Fruit fly (Drosophila melanogaster) whole organism, embryonic: ENCODE results near the gene Tyler.

Source experiments
- Bgb ChIP-seq: fragments of 200-800 bp; sonication (Bioruptor generic); IDR thresholded peaks from 2 replicates; pipeline ENCODE4 v1.3.6; 2022; ENCODE audit warnings: missing biosample characterization, missing genetic modification characterization; ENCODE audit not compliant: partially characterized antibody
- CG10565 ChIP-seq: fragments of 200-800 bp; sonication (Bioruptor generic); optimal IDR thresholded peaks from 3 replicates; lab custom pipeline; 2016; ENCODE audit warnings: missing biosample characterization, mild to moderate bottlenecking, missing genetic modification characterization
- CG11456 ChIP-seq: fragments of 200-800 bp; sonication (Bioruptor generic); IDR thresholded peaks from 3 replicates; pipeline ENCODE4 v1.3.6; 2022; ENCODE audit warnings: missing biosample characterization, missing genetic modification characterization
- CG1529 ChIP-seq: fragments of 200-800 bp; sonication (Bioruptor generic); optimal IDR thresholded peaks from 3 replicates; lab custom pipeline; 2018; ENCODE audit warnings: missing biosample characterization, missing genetic modification characterization
- CG16815 ChIP-seq: fragments of 200-800 bp; sonication (Bioruptor generic); optimal IDR thresholded peaks from 3 replicates; lab custom pipeline; 2017; ENCODE audit warnings: missing biosample characterization, mild to moderate bottlenecking, missing genetic modification characterization
- CG2120 ChIP-seq: fragments of 200-800 bp; sonication (Bioruptor generic); optimal IDR thresholded peaks from 3 replicates; lab custom pipeline; 2016; ENCODE audit warnings: missing biosample characterization, missing genetic modification characterization
- CG2889 ChIP-seq: fragments of 200-800 bp; sonication (Bioruptor generic); IDR thresholded peaks from 3 replicates; pipeline ENCODE4 v1.3.6; 2022; ENCODE audit warnings: missing biosample characterization, missing genetic modification characterization
- CG31388 ChIP-seq: fragments of 200-800 bp; sonication (Bioruptor generic); optimal IDR thresholded peaks from 2 replicates; lab custom pipeline; 2016; ENCODE audit warnings: missing biosample characterization, missing genetic modification characterization
- CG33213 ChIP-seq: fragments of 200-800 bp; sonication (Bioruptor generic); optimal IDR thresholded peaks from 3 replicates; lab custom pipeline; 2016; ENCODE audit warnings: missing biosample characterization, missing genetic modification characterization
- CG4404 ChIP-seq: fragments of 200-800 bp; sonication (Bioruptor generic); IDR thresholded peaks from 2 replicates; pipeline ENCODE4 v1.3.6; 2022; ENCODE audit warnings: missing biosample characterization, missing genetic modification characterization
- CG5245 ChIP-seq: fragments of 200-800 bp; sonication (Bioruptor generic); optimal IDR thresholded peaks from 3 replicates; lab custom pipeline; 2016; ENCODE audit warnings: missing biosample characterization, missing genetic modification characterization
- CG5953 ChIP-seq: fragments of 200-800 bp; sonication (Bioruptor generic); IDR thresholded peaks from 2 replicates; pipeline ENCODE4 v1.3.6; 2022; ENCODE audit warnings: missing biosample characterization, missing genetic modification characterization
- CG7271 ChIP-seq: fragments of 200-800 bp; sonication (Bioruptor generic); optimal IDR thresholded peaks from 2 replicates; lab custom pipeline; 2018; ENCODE audit warnings: missing biosample characterization, mild to moderate bottlenecking, missing genetic modification characterization, moderate library complexity
- CG7357 ChIP-seq: fragments of 200-800 bp; sonication (Bioruptor generic); IDR thresholded peaks from 3 replicates; pipeline ENCODE4 v1.3.6; 2022; ENCODE audit warnings: missing biosample characterization, missing genetic modification characterization
- CG7987 ChIP-seq: fragments of 200-800 bp; sonication (Bioruptor generic); optimal IDR thresholded peaks from 2 replicates; lab custom pipeline; 2018; ENCODE audit warnings: missing biosample characterization, mild to moderate bottlenecking, missing genetic modification characterization, moderate library complexity
- D ChIP-seq, 2 experiments: fragments of 200-800 bp in 1 of 2; fragments of >200 bp in 1 of 2; sonication (Bioruptor generic) in 1 of 2; optimal IDR thresholded peaks; 2 replicates in 1 of 2; 3 replicates in 1 of 2; lab custom pipeline; 2017; ENCODE audit warnings: mild to moderate bottlenecking in 1 of 2, missing biosample characterization in 1 of 2, missing genetic modification characterization in 1 of 2, missing genetic modification reagents in 1 of 2
- Dbx ChIP-seq: fragments of 200-800 bp; sonication (Bioruptor generic); IDR thresholded peaks from 3 replicates; pipeline ENCODE4 v1.3.6; 2022; ENCODE audit warnings: missing biosample characterization, missing genetic modification characterization
- Dp ChIP-seq: fragments of 200-800 bp; sonication (Bioruptor generic); optimal IDR thresholded peaks from 2 replicates; lab custom pipeline; 2018; ENCODE audit warnings: missing biosample characterization, mild to moderate bottlenecking, missing genetic modification characterization, moderate library complexity
- Fer3 ChIP-seq: fragments of 200-800 bp; sonication (Bioruptor generic); optimal IDR thresholded peaks from 2 replicates; lab custom pipeline; 2018; ENCODE audit warnings: missing biosample characterization, mild to moderate bottlenecking, missing genetic modification characterization, moderate library complexity
- HLH3B ChIP-seq: fragments of 200-800 bp; sonication (Bioruptor generic); IDR thresholded peaks from 2 replicates; pipeline ENCODE4 v1.3.6; 2022; ENCODE audit warnings: missing biosample characterization, missing genetic modification characterization
- HLH4C ChIP-seq: fragments of 200-800 bp; sonication (Bioruptor generic); IDR thresholded peaks from 3 replicates; pipeline ENCODE4 v1.3.6; 2022; ENCODE audit warnings: missing biosample characterization, missing genetic modification characterization; ENCODE audit not compliant: partially characterized antibody
- HmgZ ChIP-seq: fragments of 200-800 bp; sonication (Bioruptor generic); optimal IDR thresholded peaks from 2 replicates; lab custom pipeline; 2018; ENCODE audit warnings: missing biosample characterization, mild to moderate bottlenecking, missing genetic modification characterization
- Hr78 ChIP-seq, 2 experiments: fragments of 200-800 bp in 1 of 2; fragments of >200 bp in 1 of 2; sonication (Bioruptor generic) in 1 of 2; optimal IDR thresholded peaks; 2 replicates each; lab custom pipeline; 2017 to 2019; ENCODE audit warnings: missing biosample characterization in 2 of 2, missing genetic modification characterization in 2 of 2, mild to moderate bottlenecking in 1 of 2, moderate library complexity in 1 of 2
- Lpt ChIP-seq: fragments of >200 bp; optimal IDR thresholded peaks from 2 replicates; lab custom pipeline; 2018; ENCODE audit warnings: missing biosample characterization, missing genetic modification characterization
- Mrtf ChIP-seq: fragments of 200-800 bp; sonication (Bioruptor generic); IDR thresholded peaks from 3 replicates; pipeline ENCODE4 v1.3.6; 2022; ENCODE audit warnings: missing biosample characterization, missing genetic modification characterization
- Myb ChIP-seq: fragments of 200-800 bp; sonication (Bioruptor generic); optimal IDR thresholded peaks from 2 replicates; lab custom pipeline; 2016; ENCODE audit warnings: missing biosample characterization, missing genetic modification characterization
- NC2α ChIP-seq: fragments of 200-800 bp; sonication (Bioruptor generic); optimal IDR thresholded peaks from 2 replicates; lab custom pipeline; 2016; ENCODE audit warnings: missing biosample characterization, missing genetic modification characterization
- Poxn ChIP-seq: fragments of 200-800 bp; sonication (Bioruptor generic); IDR thresholded peaks from 2 replicates; pipeline ENCODE4 v1.3.6; 2022; ENCODE audit warnings: missing biosample characterization, missing genetic modification characterization
- Taf1 ChIP-seq: fragments of 200-800 bp; sonication (Bioruptor generic); IDR thresholded peaks from 2 replicates; pipeline ENCODE4 v1.3.6; 2022; ENCODE audit warnings: missing biosample characterization, missing genetic modification characterization
- amos ChIP-seq: fragments of 200-800 bp; sonication (Bioruptor generic); IDR thresholded peaks from 2 replicates; pipeline ENCODE4 v1.3.6; 2022; ENCODE audit warnings: missing biosample characterization, missing genetic modification characterization; ENCODE audit not compliant: partially characterized antibody
- ap ChIP-seq: fragments of 200-800 bp; sonication (Bioruptor generic); IDR thresholded peaks from 2 replicates; pipeline ENCODE4 v1.3.6; 2022; ENCODE audit warnings: missing biosample characterization, missing genetic modification characterization
- chm ChIP-seq: fragments of 200-800 bp; sonication (Bioruptor generic); IDR thresholded peaks from 2 replicates; pipeline ENCODE4 v1.3.6; 2022; ENCODE audit warnings: missing biosample characterization, missing genetic modification characterization
- dan ChIP-seq: fragments of 200-800 bp; sonication (Bioruptor generic); IDR thresholded peaks from 2 replicates; pipeline ENCODE4 v1.3.6; 2022; ENCODE audit warnings: missing biosample characterization, missing genetic modification characterization
- dm ChIP-seq: fragments of 200-800 bp; sonication (Bioruptor generic); optimal IDR thresholded peaks from 3 replicates; lab custom pipeline; 2016; ENCODE audit warnings: missing biosample characterization, missing genetic modification characterization
- dmrt99B ChIP-seq: fragments of 200-800 bp; sonication (Bioruptor generic); optimal IDR thresholded peaks from 2 replicates; lab custom pipeline; 2018; ENCODE audit warnings: missing biosample characterization, mild to moderate bottlenecking, missing genetic modification characterization, moderate library complexity
- emc ChIP-seq: fragments of 200-800 bp; sonication (Bioruptor generic); optimal IDR thresholded peaks from 2 replicates; lab custom pipeline; 2016; ENCODE audit warnings: missing biosample characterization, missing genetic modification characterization
- eyg ChIP-seq: fragments of 200-800 bp; sonication (Bioruptor generic); optimal IDR thresholded peaks from 3 replicates; lab custom pipeline; 2016; ENCODE audit warnings: missing biosample characterization, missing genetic modification characterization
- fd64A ChIP-seq: fragments of 200-800 bp; sonication (Bioruptor generic); optimal IDR thresholded peaks from 3 replicates; lab custom pipeline; 2018; ENCODE audit warnings: missing biosample characterization, mild to moderate bottlenecking, missing genetic modification characterization
- fu2 ChIP-seq: fragments of 200-800 bp; sonication (Bioruptor generic); optimal IDR thresholded peaks from 2 replicates; lab custom pipeline; 2016; ENCODE audit warnings: missing biosample characterization, missing genetic modification characterization
- gcm ChIP-seq: fragments of 200-800 bp; sonication (Bioruptor generic); optimal IDR thresholded peaks from 2 replicates; lab custom pipeline; 2019; ENCODE audit warnings: missing biosample characterization, mild to moderate bottlenecking, missing genetic modification characterization, moderate library complexity
- gsb ChIP-seq: fragments of 200-800 bp; sonication (Bioruptor generic); IDR thresholded peaks from 2 replicates; pipeline ENCODE4 v1.3.6; 2022; ENCODE audit warnings: missing biosample characterization, missing genetic modification characterization
- jing ChIP-seq: fragments of 200-800 bp; sonication (Bioruptor generic); optimal IDR thresholded peaks from 2 replicates; lab custom pipeline; 2018; ENCODE audit warnings: missing biosample characterization, mild to moderate bottlenecking, missing genetic modification characterization
- lab ChIP-seq: fragments of 200-800 bp; sonication (Bioruptor generic); optimal IDR thresholded peaks from 3 replicates; lab custom pipeline; 2017; ENCODE audit warnings: missing biosample characterization, missing genetic modification characterization, mild to moderate bottlenecking, moderate library complexity, missing genetic modification reagents
- phol ChIP-seq: fragments of 200-800 bp; sonication (Bioruptor generic); optimal IDR thresholded peaks from 3 replicates; lab custom pipeline; 2018; ENCODE audit warnings: missing biosample characterization, mild to moderate bottlenecking, missing genetic modification characterization, moderate library complexity
- sens-2 ChIP-seq: fragments of 200-800 bp; sonication (Bioruptor generic); IDR thresholded peaks from 2 replicates; pipeline ENCODE4 v1.3.6; 2022; ENCODE audit warnings: missing biosample characterization, missing genetic modification characterization
- slp2 ChIP-seq: fragments of 200-800 bp; sonication (Bioruptor generic); optimal IDR thresholded peaks from 2 replicates; lab custom pipeline; 2016; ENCODE audit warnings: missing biosample characterization, missing genetic modification characterization
- sob ChIP-seq: fragments of 200-800 bp; sonication (Bioruptor generic); IDR thresholded peaks from 2 replicates; pipeline ENCODE4 v1.3.6; 2022; ENCODE audit warnings: missing biosample characterization, missing genetic modification characterization
- unc-4 ChIP-seq: fragments of 200-800 bp; sonication (Bioruptor generic); IDR thresholded peaks from 2 replicates; pipeline ENCODE4 v1.3.6; 2022; ENCODE audit warnings: missing biosample characterization, missing genetic modification characterization; ENCODE audit not compliant: partially characterized antibody
- usp ChIP-seq: fragments of >200 bp; optimal IDR thresholded peaks from 2 replicates; lab custom pipeline; 2017; ENCODE audit warnings: missing biosample characterization, missing genetic modification characterization
- vnd ChIP-seq: fragments of 200-800 bp; sonication (Bioruptor generic); IDR thresholded peaks from 3 replicates; pipeline ENCODE4 v1.3.6; 2022; ENCODE audit warnings: missing biosample characterization, missing genetic modification characterization; ENCODE audit not compliant: partially characterized antibody
- wor ChIP-seq: fragments of 200-800 bp; sonication (Bioruptor generic); IDR thresholded peaks from 2 replicates; pipeline ENCODE4 v1.3.6; 2022; ENCODE audit warnings: missing biosample characterization, missing genetic modification characterization

Gene Tyler

DNA sequence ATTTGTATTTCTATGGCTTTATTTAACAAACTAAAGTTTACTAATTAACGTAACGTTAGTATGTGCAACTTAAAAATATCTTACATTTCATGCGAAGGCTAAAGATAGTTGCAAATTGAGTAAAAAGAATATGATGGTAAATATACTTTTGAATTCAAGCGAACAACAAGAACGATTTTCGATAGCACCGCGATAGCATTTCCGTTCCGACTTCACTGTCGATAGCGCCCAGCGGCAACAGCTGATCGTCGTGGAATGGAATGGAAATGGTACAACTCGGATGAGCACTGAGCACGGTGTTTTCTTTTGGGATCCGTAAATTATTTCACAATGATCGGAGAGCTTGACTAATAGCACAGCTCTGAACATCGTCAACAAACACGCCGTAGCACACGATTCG, 2.1 kb downstream of the Tyler start (continued):
- TF ChIP-seq CG7271 (tag; lab: Kevin White, UChicago) (peak; percentile 76), Myb (GFP tag; lab: Kevin White, UChicago) (peak; percentile 76), vnd (no peak), phol (tag; lab: Kevin White, UChicago) (peak; percentile 31), amos (GFP tag; lab: Robert Waterston, UW) (peak; percentile 34; the same call in 1 of the 2 replicates), dm (no peak), fu2 (GFP tag; lab: Kevin White, UChicago) (no peak), Mrtf (GFP tag; lab: Robert Waterston, UW) (no peak), CG7357 (no peak), CG31388 (GFP tag; lab: Kevin White, UChicago) (no peak), CG5953 (GFP tag; lab: Robert Waterston, UW) (no peak), sens-2 (GFP tag; lab: Robert Waterston, UW) (no peak), NC2α (no peak), CG11456 (GFP tag; lab: Robert Waterston, UW) (0 out of 3 replicates have a peak, but pooled peaks have one; percentile 33), Fer3 (tag; lab: Kevin White, UChicago) (peak; percentile 68), dan (GFP tag; lab: Robert Waterston, UW) (no peak), CG7987 (GFP tag; lab: Kevin White, UChicago) (peak; percentile 91), Dp (GFP tag; lab: Kevin White, UChicago) (peak; percentile 75), CG16815 (no peak), gsb (0 out of 2 replicates have a peak, but pooled peaks have one; percentile 9), gcm (GFP tag; lab: Kevin White, UChicago) (peak; percentile 69), Poxn (no peak), HmgZ (tag; lab: Kevin White, UChicago) (peak; percentile 72), wor (GFP tag; lab: Robert Waterston, UW) (no peak), lab (GFP tag; lab: Kevin White, UChicago) (no peak), fd64A (GFP tag; lab: Kevin White, UChicago) (peak; percentile 53), chm (GFP tag; lab: Robert Waterston, UW) (peak; percentile 74), slp2 (GFP tag; lab: Kevin White, UChicago) (no peak), Hr78 (GFP tag; optimal IDR thresholded peaks at IDR 0.05; lab: Kevin White, UChicago) (no peak), Taf1 (GFP tag; lab: Robert Waterston, UW) (no peak), CG10565 (GFP tag; lab: Kevin White, UChicago) (no peak), CG1529 (no peak), CG33213 (peak; percentile 45), CG2889 (GFP tag; lab: Robert Waterston, UW) (no peak), D (optimal IDR thresholded peaks at IDR 0.05; lab: Kevin White, UChicago) (no peak), D (GFP tag; optimal IDR thresholded peaks at IDR 0.05; lab: Kevin White, UChicago) (peak; percentile 18), HLH4C (GFP tag; lab: Robert Waterston, UW) (0 out of 3 replicates have a peak, but pooled peaks have one; percentile 43), emc (GFP tag; lab: Kevin White, UChicago) (no peak), HLH3B (GFP tag; lab: Robert Waterston, UW) (peak; percentile 40; the same call in 1 of the 2 replicates), eyg (GFP tag; lab: Kevin White, UChicago) (peak; percentile 41), unc-4 (peak; percentile 56), jing (no peak), Dbx (no peak), CG5245 (no peak), usp (GFP tag; lab: Kevin White, UChicago) (no peak), dmrt99B (tag; lab: Kevin White, UChicago) (no peak), sob (GFP tag; lab: Robert Waterston, UW) (peak; percentile 43; the same call in 1 of the 2 replicates), Bgb (GFP tag; lab: Robert Waterston, UW) (no peak), CG2120 (GFP tag; lab: Kevin White, UChicago) (no peak), CG4404 (no peak), Lpt (no peak), ap (0 out of 2 replicates have a peak, but pooled peaks have one; percentile 9)
